Fruit fly (Drosophila melanogaster) whole organism, pupa: Measurements from ENCODE around the gene Pburs.

Experiments used
- CG10348 ChIP-seq: fragments of 200-800 bp; sonication (Bioruptor generic); IDR thresholded peaks from 2 replicates; pipeline ENCODE4 v1.3.6; 2022; ENCODE audit warnings: missing biosample characterization, missing genetic modification characterization
- CG12605 ChIP-seq: fragments of 200-800 bp; sonication (Bioruptor generic); IDR thresholded peaks from 2 replicates; pipeline ENCODE4 v1.3.6; 2022; ENCODE audit warnings: missing biosample characterization, missing genetic modification characterization
- CG13204 ChIP-seq: fragments of 200-800 bp; sonication (Bioruptor generic); optimal IDR thresholded peaks from 2 replicates; lab custom pipeline; 2018; ENCODE audit warnings: missing biosample characterization, mild to moderate bottlenecking, missing genetic modification characterization, moderate library complexity
- CG14655 ChIP-seq: fragments of 200-800 bp; sonication (Bioruptor generic); optimal IDR thresholded peaks from 3 replicates; lab custom pipeline; 2017; ENCODE audit warnings: mild to moderate bottlenecking, missing biosample characterization, missing genetic modification reagents, missing genetic modification characterization
- CG15710 ChIP-seq: fragments of 200-800 bp; sonication (Bioruptor generic); optimal IDR thresholded peaks from 2 replicates; lab custom pipeline; 2018; ENCODE audit warnings: missing biosample characterization, mild to moderate bottlenecking, missing genetic modification characterization, moderate library complexity
- CG17806 ChIP-seq: fragments of 200-800 bp; sonication (Bioruptor generic); optimal IDR thresholded peaks from 2 replicates; lab custom pipeline; 2018; ENCODE audit warnings: missing biosample characterization, mild to moderate bottlenecking, missing genetic modification characterization, moderate library complexity
- CG32121 ChIP-seq: fragments of 200-800 bp; sonication (Bioruptor generic); IDR thresholded peaks from 2 replicates; pipeline ENCODE4 v1.3.6; 2022; ENCODE audit warnings: missing biosample characterization, missing genetic modification characterization
- CG34367 ChIP-seq: fragments of 200-800 bp; sonication (Bioruptor generic); optimal IDR thresholded peaks from 2 replicates; lab custom pipeline; 2018; ENCODE audit warnings: missing biosample characterization, mild to moderate bottlenecking, missing genetic modification characterization
- CG4496 ChIP-seq: fragments of 200-800 bp; sonication (Bioruptor generic); IDR thresholded peaks from 3 replicates; pipeline ENCODE4 v1.3.6; 2022; ENCODE audit warnings: missing biosample characterization, missing genetic modification characterization
- CG8159 ChIP-seq: fragments of 200-800 bp; sonication (Bioruptor generic); optimal IDR thresholded peaks from 3 replicates; lab custom pipeline; 2018; ENCODE audit warnings: missing biosample characterization, mild to moderate bottlenecking, missing genetic modification characterization, moderate library complexity
- CG8301 ChIP-seq: fragments of 200-800 bp; sonication (Bioruptor generic); optimal IDR thresholded peaks from 2 replicates; lab custom pipeline; 2018; ENCODE audit warnings: missing biosample characterization, mild to moderate bottlenecking, missing genetic modification characterization
- CG9948 ChIP-seq: fragments of 200-800 bp; sonication (Bioruptor generic); optimal IDR thresholded peaks from 2 replicates; lab custom pipeline; 2018; ENCODE audit warnings: missing biosample characterization, mild to moderate bottlenecking, missing genetic modification characterization, moderate library complexity
- D1 ChIP-seq: fragments of 200-800 bp; sonication (Bioruptor generic); optimal IDR thresholded peaks from 2 replicates; lab custom pipeline; 2018; ENCODE audit warnings: missing biosample characterization, mild to moderate bottlenecking, missing genetic modification characterization, moderate library complexity
- EcR ChIP-seq: fragments of 200-800 bp; sonication (Bioruptor generic); optimal IDR thresholded peaks from 3 replicates; lab custom pipeline; 2019; ENCODE audit warnings: missing biosample characterization, missing genetic modification characterization, mild to moderate bottlenecking, moderate library complexity, missing genetic modification reagents
- Ets98B ChIP-seq: fragments of 200-800 bp; sonication (Bioruptor generic); IDR thresholded peaks from 2 replicates; pipeline ENCODE4 v1.3.6; 2022; ENCODE audit warnings: missing biosample characterization, missing genetic modification characterization
- Pif1A ChIP-seq: fragments of 200-800 bp; sonication (Bioruptor generic); optimal IDR thresholded peaks from 3 replicates; lab custom pipeline; 2016; ENCODE audit warnings: missing biosample characterization, missing genetic modification characterization
- Pif1B ChIP-seq: fragments of 200-800 bp; sonication (Bioruptor generic); optimal IDR thresholded peaks from 3 replicates; lab custom pipeline; 2016; ENCODE audit warnings: missing biosample characterization, missing genetic modification characterization
- Snoo ChIP-seq: fragments of 200-800 bp; sonication (Bioruptor generic); optimal IDR thresholded peaks from 3 replicates; lab custom pipeline; 2017; ENCODE audit warnings: missing biosample characterization, mild to moderate bottlenecking, missing genetic modification characterization, inconsistent platforms
- fd96Ca ChIP-seq: fragments of 200-800 bp; sonication (Bioruptor generic); IDR thresholded peaks from 3 replicates; pipeline ENCODE4 v1.3.6; 2022; ENCODE audit warnings: missing biosample characterization, missing genetic modification characterization
- gl ChIP-seq: fragments of 200-800 bp; sonication (Bioruptor generic); optimal IDR thresholded peaks from 2 replicates; lab custom pipeline; 2018; ENCODE audit warnings: missing biosample characterization, mild to moderate bottlenecking, missing genetic modification characterization
- rn ChIP-seq: fragments of 200-800 bp; sonication (Bioruptor generic); IDR thresholded peaks from 2 replicates; pipeline ENCODE4 v1.3.6; 2022; ENCODE audit warnings: missing biosample characterization, missing genetic modification characterization

Pburs gene

DNA sequence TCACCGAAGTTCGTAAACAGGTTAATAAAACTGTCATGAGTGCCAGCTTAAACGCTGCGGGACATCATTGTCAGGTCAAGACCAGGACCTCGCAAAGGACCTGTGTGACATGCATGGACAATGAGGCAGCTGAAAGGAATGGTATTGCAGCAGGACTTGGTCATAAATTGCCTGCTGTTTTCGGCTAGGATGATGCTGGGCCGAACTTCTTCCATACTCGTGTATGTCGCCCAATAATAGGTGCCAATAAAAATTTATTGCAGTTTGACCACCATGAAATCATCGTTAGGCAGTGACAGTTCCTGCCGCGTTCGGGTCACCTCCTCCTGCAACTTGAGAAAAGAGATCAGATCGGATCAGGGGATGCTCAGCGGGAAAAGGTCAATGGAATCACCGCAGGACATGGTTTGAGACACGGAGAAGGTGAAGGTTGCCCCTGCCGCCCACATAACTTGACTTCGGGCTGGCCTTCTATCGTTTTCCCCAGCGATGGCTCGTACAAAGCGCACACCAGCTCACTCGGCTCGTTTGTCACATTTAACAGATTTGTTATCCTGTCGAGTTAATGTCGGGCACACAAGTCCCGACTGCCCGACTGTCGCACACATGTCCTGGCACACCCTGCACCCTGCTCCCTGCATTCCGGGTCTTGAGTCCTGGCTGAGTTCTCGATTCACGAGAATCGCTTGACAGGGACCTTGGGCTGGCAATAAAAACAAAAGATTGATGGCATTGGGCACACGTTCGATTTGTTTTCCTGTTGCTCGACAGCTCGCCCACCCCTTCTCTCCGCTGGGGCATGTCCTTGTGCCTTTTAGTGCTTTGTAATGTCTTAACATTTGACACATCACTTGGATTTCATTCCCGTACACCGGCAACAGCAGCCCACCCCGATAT lies 28.7 kb upstream of the Pburs start:
- TF ChIP-seq CG14655 (GFP tag; lab: Kevin White, UChicago), result no peak
- TF ChIP-seq Pif1A (GFP tag; lab: Kevin White, UChicago), result no peak
- TF ChIP-seq gl, result no peak
- TF ChIP-seq D1 (tag; lab: Kevin White, UChicago), result no peak

DNA sequence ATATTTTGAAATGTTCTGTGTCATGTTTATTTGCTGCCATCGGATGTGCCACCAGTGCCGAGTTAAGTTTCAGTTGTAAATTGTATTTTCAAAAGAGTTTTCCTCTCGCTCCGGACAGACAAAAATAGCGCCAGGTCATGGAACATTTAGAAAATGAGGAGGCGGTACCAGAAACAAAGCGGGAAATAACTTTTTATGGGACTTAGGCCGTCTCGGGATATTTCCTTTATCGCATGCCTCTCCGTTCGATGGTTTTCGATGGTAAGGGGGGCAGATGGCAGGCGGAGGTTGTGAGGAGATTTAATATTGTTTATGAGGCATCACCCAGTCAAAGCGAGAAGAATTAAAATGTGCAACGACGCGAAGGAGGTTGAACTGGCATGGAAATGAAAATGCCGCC lies 27.7 kb upstream of the Pburs start:
- TF ChIP-seq Ets98B (GFP tag; lab: Robert Waterston, UW) (no peak), Snoo (tag; lab: Kevin White, UChicago) (no peak), CG8159 (tag; lab: Kevin White, UChicago) (no peak), rn (no peak), D1 (tag; lab: Kevin White, UChicago) (no peak), CG13204 (GFP tag; lab: Kevin White, UChicago) (no peak), CG4496 (GFP tag; lab: Robert Waterston, UW) (no peak), CG17806 (tag; lab: Kevin White, UChicago) (no peak), CG15710 (tag; lab: Kevin White, UChicago) (no peak), CG9948 (tag; lab: Kevin White, UChicago) (no peak), fd96Ca (GFP tag; lab: Robert Waterston, UW) (no peak), CG32121 (no peak), EcR (no peak), CG8301 (tag; lab: Kevin White, UChicago) (no peak), Pif1A (GFP tag; lab: Kevin White, UChicago) (no peak)

- no peak for TF ChIP-seq CG8159 (tag; lab: Kevin White, UChicago)
- no peak for TF ChIP-seq Pif1A (GFP tag; lab: Kevin White, UChicago)
- TF ChIP-seq Ets98B (GFP tag; lab: Robert Waterston, UW), result no peak
- no peak for TF ChIP-seq CG17806 (tag; lab: Kevin White, UChicago)
- no peak for TF ChIP-seq CG9948 (tag; lab: Kevin White, UChicago)
- TF ChIP-seq CG15710 (tag; lab: Kevin White, UChicago), result no peak
- no peak for TF ChIP-seq rn
- no peak for TF ChIP-seq CG13204 (GFP tag; lab: Kevin White, UChicago)
- TF ChIP-seq CG34367 (tag; lab: Kevin White, UChicago), result no peak
- no peak for TF ChIP-seq CG10348 (GFP tag; lab: Robert Waterston, UW)
- no peak for TF ChIP-seq CG32121
- TF ChIP-seq D1 (tag; lab: Kevin White, UChicago), result no peak
- TF ChIP-seq, all 21 proteins: peak for 0
Observed at dm6 chr2L:14443667-14444285, 26.6 kb upstream of the Pburs start.

- TF ChIP-seq Pif1A (GFP tag; lab: Kevin White, UChicago) (no peak), CG9948 (tag; lab: Kevin White, UChicago) (no peak)
Observed at dm6 chr2L:14442144-14443038, 25.3 kb upstream of the Pburs start.

- TF ChIP-seq CG4496 (GFP tag; lab: Robert Waterston, UW) (no peak), Snoo (tag; lab: Kevin White, UChicago) (no peak), fd96Ca (GFP tag; lab: Robert Waterston, UW) (no peak), EcR (no peak), CG13204 (GFP tag; lab: Kevin White, UChicago) (no peak), CG8159 (tag; lab: Kevin White, UChicago) (no peak), Pif1A (GFP tag; lab: Kevin White, UChicago) (no peak), CG8301 (tag; lab: Kevin White, UChicago) (no peak), CG17806 (tag; lab: Kevin White, UChicago) (no peak), Pif1B (GFP tag; lab: Kevin White, UChicago) (no peak), CG14655 (GFP tag; lab: Kevin White, UChicago) (no peak), CG32121 (no peak), CG12605 (GFP tag; lab: Robert Waterston, UW) (no peak), CG15710 (tag; lab: Kevin White, UChicago) (no peak), CG10348 (GFP tag; lab: Robert Waterston, UW) (no peak), D1 (tag; lab: Kevin White, UChicago) (no peak), rn (no peak), Ets98B (GFP tag; lab: Robert Waterston, UW) (no peak), CG9948 (tag; lab: Kevin White, UChicago) (no peak), gl (no peak)
Observed at dm6 chr2L:14441309-14441708, 24.2 kb upstream of the Pburs start.
